Worm (Caenorhabditis elegans): ENCODE results near the gene kin-16.

DNA sequence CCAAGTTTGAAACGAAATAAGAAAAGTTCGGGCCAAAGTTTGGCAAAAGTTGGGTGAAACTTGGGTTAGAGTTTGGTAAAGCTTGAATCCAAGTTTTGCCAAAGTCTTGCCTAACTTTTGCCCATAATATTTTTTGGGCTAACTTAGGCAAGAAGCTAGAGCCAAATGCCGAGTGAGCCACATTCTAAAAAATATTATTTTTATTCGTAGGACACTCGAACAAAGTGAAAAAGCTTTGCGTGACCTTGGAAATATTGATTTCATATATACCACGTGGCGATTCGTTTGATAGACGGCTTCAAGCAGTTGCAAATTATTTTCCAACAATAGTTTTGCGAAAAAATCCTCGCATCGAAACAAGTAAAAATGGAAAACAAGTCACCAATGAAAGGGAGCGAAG lies 32.1 kb downstream of the kin-16 start, which contains the start of gene Y51B9A.5:
- no peak for TF ChIP-seq unc-130 (GFP tag; optimal IDR thresholded peaks at IDR 0.05)
- TF ChIP-seq F22D6.2 (tag; optimal IDR thresholded peaks at IDR 0.05): no peak
- no peak for TF ChIP-seq lin-35 (GFP tag; optimal IDR thresholded peaks at IDR 0.05)
- no peak for TF ChIP-seq ZK185.1 (tag; optimal IDR thresholded peaks at IDR 0.05; ENCODE audit: poor library complexity, severe bottlenecking)
- no peak for TF ChIP-seq sea-2 (GFP tag; IDR thresholded peaks at IDR 0.05)

Data from whole organism, young adult.